Worm (Caenorhabditis elegans) whole organism, midembryonic: ENCODE results near the gene R07B7.10.

ENCODE experiments used
- cog-1 ChIP-seq: sonication (generic microtip); optimal IDR thresholded peaks from 2 replicates; lab custom pipeline; 2016; ENCODE audit warnings: missing genetic modification characterization, missing compliant biosample characterization
- flt-1 ChIP-seq: fragments of 200-800 bp; sonication (Bioruptor generic); IDR thresholded peaks from 2 replicates; pipeline ENCODE4 v1.3.6; 2022; ENCODE audit warnings: missing genetic modification characterization, missing compliant biosample characterization
- med-1 ChIP-seq: sonication (generic microtip); optimal IDR thresholded peaks from 2 replicates; lab custom pipeline; 2017; ENCODE audit warnings: missing genetic modification characterization, mild to moderate bottlenecking, missing compliant biosample characterization, antibody characterized with exemption, missing genetic modification reagents; ENCODE audit not compliant: insufficient read depth
- ztf-29 ChIP-seq: fragments of 200-800 bp; sonication (Bioruptor generic); IDR thresholded peaks from 2 replicates; pipeline ENCODE4 v1.3.6; 2022; ENCODE audit warnings: missing genetic modification reagents, missing genetic modification characterization, missing compliant biosample characterization

ce11 chrV:12036129-12036528 lies 46.9 kb upstream of the R07B7.10 start:
- TF ChIP-seq med-1 (GFP tag; lab: Kevin White, UChicago) (no peak), flt-1 (no peak), ztf-29 (no peak), cog-1 (tag; lab: Kevin White, UChicago) (no peak)
